Worm (Caenorhabditis elegans) whole organism, early embryonic: ENCODE data around the gene oac-41.

Source experiments
- B0310.2 ChIP-seq: sonication (generic microtip); optimal IDR thresholded peaks from 2 replicates; lab custom pipeline; 2016; ENCODE audit warnings: mild to moderate bottlenecking, missing genetic modification characterization, missing compliant biosample characterization
- F13C5.2 ChIP-seq: sonication (generic microtip); optimal IDR thresholded peaks from 2 replicates; lab custom pipeline; 2017; ENCODE audit warnings: mild to moderate bottlenecking, missing genetic modification characterization, inconsistent platforms, missing compliant biosample characterization
- aly-1 ChIP-seq: sonication (generic microtip); optimal IDR thresholded peaks from 2 replicates; lab custom pipeline; 2016; ENCODE audit warnings: missing genetic modification characterization, missing compliant biosample characterization
- ama-1 ChIP-seq: fragments of 150-350 bp; optimal IDR thresholded peaks from 2 replicates; lab custom pipeline; 2014
- ceh-13 ChIP-seq: fragments of 200-800 bp; sonication (Bioruptor generic); optimal IDR thresholded peaks from 2 replicates; lab custom pipeline; 2018; ENCODE audit warnings: mild to moderate bottlenecking, missing genetic modification characterization, missing compliant biosample characterization
- ceh-36 ChIP-seq: sonication (generic microtip); optimal IDR thresholded peaks from 2 replicates; lab custom pipeline; 2016; ENCODE audit warnings: missing genetic modification characterization, inconsistent platforms, missing compliant biosample characterization
- ets-7 ChIP-seq: sonication (generic microtip); optimal IDR thresholded peaks from 2 replicates; lab custom pipeline; 2016; ENCODE audit warnings: missing genotype, missing genetic modification characterization, missing compliant biosample characterization
- flt-1 ChIP-seq: fragments of 200-800 bp; sonication (Bioruptor generic); IDR thresholded peaks from 2 replicates; pipeline ENCODE4 v1.3.6; 2022; ENCODE audit warnings: missing genetic modification characterization, missing compliant biosample characterization
- hmbx-1 ChIP-seq: sonication (generic microtip); optimal IDR thresholded peaks from 2 replicates; lab custom pipeline; 2016; ENCODE audit warnings: mild to moderate bottlenecking, missing genetic modification characterization, missing compliant biosample characterization
- hmg-4 ChIP-seq: fragments of 200-800 bp; sonication (Bioruptor generic); optimal IDR thresholded peaks from 2 replicates; lab custom pipeline; 2018; ENCODE audit warnings: mild to moderate bottlenecking, missing genetic modification characterization, missing compliant biosample characterization
- hnd-1 ChIP-seq: sonication (generic microtip); optimal IDR thresholded peaks from 2 replicates; lab custom pipeline; 2016; ENCODE audit warnings: missing genetic modification characterization, missing compliant biosample characterization
- pes-1 ChIP-seq: fragments of 200-800 bp; sonication (Bioruptor generic); IDR thresholded peaks from 2 replicates; pipeline ENCODE4 v1.3.6; 2022; ENCODE audit warnings: missing genetic modification reagents, missing genetic modification characterization, missing compliant biosample characterization
- scrt-1 ChIP-seq: fragments of 200-800 bp; sonication (Bioruptor generic); IDR thresholded peaks from 2 replicates; pipeline ENCODE4 v1.3.6; 2022; ENCODE audit warnings: missing genetic modification characterization, missing compliant biosample characterization
- sea-1 ChIP-seq: fragments of 200-800 bp; sonication (Bioruptor generic); conservative IDR thresholded peaks from 2 replicates; pipeline ENCODE4 v1.3.6; 2022; ENCODE audit warnings: missing genetic modification characterization, missing compliant biosample characterization
- tbx-11 ChIP-seq: fragments of 200-800 bp; sonication (Bioruptor generic); IDR thresholded peaks from 2 replicates; pipeline ENCODE4 v1.3.6; 2022; ENCODE audit warnings: missing genetic modification characterization, missing compliant biosample characterization
- tbx-37 ChIP-seq: fragments of 200-800 bp; sonication (Bioruptor generic); conservative IDR thresholded peaks from 2 replicates; pipeline ENCODE4 v1.3.6; 2022; ENCODE audit warnings: missing genetic modification reagents, missing genetic modification characterization, missing compliant biosample characterization
- tra-4 ChIP-seq: sonication (generic microtip); optimal IDR thresholded peaks from 2 replicates; lab custom pipeline; 2017; ENCODE audit warnings: missing genetic modification characterization, missing compliant biosample characterization

Gene oac-41

DNA sequence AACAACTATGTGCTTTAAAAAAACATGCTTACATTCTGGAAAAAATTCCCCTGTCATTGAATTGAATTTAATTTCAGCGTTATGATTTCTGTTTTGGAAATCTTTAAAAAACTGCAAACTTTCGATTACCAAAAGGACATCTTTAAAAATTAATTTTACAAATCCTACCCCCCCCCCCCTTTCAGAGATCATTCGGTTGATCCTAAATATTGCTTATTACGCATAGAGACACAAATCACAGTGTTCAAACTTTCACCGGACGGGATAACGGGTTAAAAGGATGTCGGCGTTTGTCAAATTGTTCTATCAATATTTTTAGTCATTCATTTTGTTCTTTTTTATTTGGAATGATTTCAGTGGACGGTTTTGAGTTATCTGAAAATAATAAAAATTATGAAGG is 11.3 kb upstream of the oac-41 start, which contains the start of gene C25E10.4:
C25E10.4 (plus strand) TSS at position 301 of the 400 bp plus-strand sequence.
- TF ChIP-seq hnd-1: no peak
- no peak for TF ChIP-seq hmg-4 (GFP tag; lab: Kevin White, UChicago)
- TF ChIP-seq ets-7 (tag; lab: Kevin White, UChicago): no peak
- no peak for TF ChIP-seq ceh-36 (tag; lab: Kevin White, UChicago)
- TF ChIP-seq hmbx-1 (tag; lab: Kevin White, UChicago): no peak
- TF ChIP-seq tra-4 (tag; lab: Kevin White, UChicago): no peak
- no peak for TF ChIP-seq pes-1 (GFP tag; lab: Robert Waterston, UW)
- TF ChIP-seq F13C5.2 (tag; lab: Kevin White, UChicago): no peak
- no peak for TF ChIP-seq ceh-13 (GFP tag; lab: Kevin White, UChicago)
- no peak for TF ChIP-seq tbx-11 (GFP tag; lab: Robert Waterston, UW)
- TF ChIP-seq flt-1 (GFP tag; lab: Robert Waterston, UW): no peak
- TF ChIP-seq scrt-1 (GFP tag; lab: Robert Waterston, UW): no peak
- no peak for TF ChIP-seq B0310.2
- TF ChIP-seq tbx-37: no peak
- no peak for TF ChIP-seq ama-1 (lab: Kevin White, UChicago)
- no peak for TF ChIP-seq sea-1 (GFP tag; lab: Robert Waterston, UW)
- no peak for TF ChIP-seq aly-1 (tag; lab: Kevin White, UChicago)

DNA sequence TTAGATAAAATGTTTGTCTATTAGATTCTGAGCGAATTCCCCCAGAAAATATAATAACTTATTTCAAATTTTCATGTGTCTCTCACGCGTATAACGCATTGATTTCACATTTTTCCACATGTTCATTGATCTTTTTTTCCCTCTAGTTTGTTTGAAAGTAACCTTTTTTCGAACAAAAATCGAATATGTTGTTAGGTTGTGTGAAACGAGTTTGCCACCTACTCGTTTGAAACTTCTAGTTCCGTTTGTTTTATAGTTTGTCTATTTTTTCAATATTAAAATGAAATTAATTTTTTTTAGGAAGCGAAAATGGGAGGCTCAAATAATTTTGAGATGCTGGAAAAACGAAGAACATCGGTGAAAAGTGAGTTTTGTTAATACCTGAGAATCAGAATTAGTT is 8.3 kb upstream of the oac-41 start, which contains the start of gene C25E10.5:
C25E10.5 (plus strand) TSS at position 301 of the 400 bp plus-strand sequence.
- TF ChIP-seq ceh-13 (GFP tag; lab: Kevin White, UChicago): no peak
- TF ChIP-seq F13C5.2 (tag; lab: Kevin White, UChicago): no peak
- no peak for TF ChIP-seq B0310.2
- no peak for TF ChIP-seq tra-4 (tag; lab: Kevin White, UChicago)
- TF ChIP-seq hmg-4 (GFP tag; lab: Kevin White, UChicago): no peak
- TF ChIP-seq aly-1 (tag; lab: Kevin White, UChicago): no peak
- TF ChIP-seq flt-1 (GFP tag; lab: Robert Waterston, UW): no peak
- TF ChIP-seq ama-1 (lab: Kevin White, UChicago): no peak
- TF ChIP-seq pes-1 (GFP tag; lab: Robert Waterston, UW): no peak
- TF ChIP-seq ceh-36 (tag; lab: Kevin White, UChicago): no peak
- no peak for TF ChIP-seq tbx-11 (GFP tag; lab: Robert Waterston, UW)
- TF ChIP-seq hnd-1: no peak
- TF ChIP-seq scrt-1 (GFP tag; lab: Robert Waterston, UW): no peak
- TF ChIP-seq ets-7 (tag; lab: Kevin White, UChicago): no peak
- TF ChIP-seq tbx-37: no peak
- TF ChIP-seq sea-1 (GFP tag; lab: Robert Waterston, UW): no peak

DNA sequence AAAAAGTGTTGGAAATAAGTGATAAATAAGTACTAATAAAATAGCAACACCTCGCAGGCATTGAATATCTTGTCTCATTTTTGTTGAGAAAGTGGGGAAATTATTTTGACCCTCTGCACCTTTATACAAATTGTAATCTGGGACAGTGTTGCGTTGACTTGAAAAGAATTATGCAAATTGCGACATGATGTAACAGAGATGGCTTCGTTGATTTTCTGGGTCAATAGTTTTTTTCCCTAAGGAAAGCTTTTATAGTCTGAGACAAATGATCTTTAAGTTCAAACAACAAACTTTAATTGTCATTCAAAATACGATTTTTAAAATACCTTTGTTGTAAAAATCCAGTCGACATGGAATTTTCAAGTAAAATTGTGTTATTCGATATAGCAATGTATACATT is 2.7 kb upstream of the oac-41 start, which contains the start of gene bus-1:
bus-1 (minus strand) TSS at position 101 of the 400 bp plus-strand sequence.
- TF ChIP-seq tbx-11 (GFP tag; lab: Robert Waterston, UW): no peak
- no peak for TF ChIP-seq ama-1 (lab: Kevin White, UChicago)
- no peak for TF ChIP-seq aly-1 (tag; lab: Kevin White, UChicago)
- no peak for TF ChIP-seq tra-4 (tag; lab: Kevin White, UChicago)
- TF ChIP-seq hmg-4 (GFP tag; lab: Kevin White, UChicago): no peak
- no peak for TF ChIP-seq F13C5.2 (tag; lab: Kevin White, UChicago)
- no peak for TF ChIP-seq ets-7 (tag; lab: Kevin White, UChicago)
- no peak for TF ChIP-seq tbx-37
- no peak for TF ChIP-seq scrt-1 (GFP tag; lab: Robert Waterston, UW)
- no peak for TF ChIP-seq ceh-13 (GFP tag; lab: Kevin White, UChicago)
- TF ChIP-seq flt-1 (GFP tag; lab: Robert Waterston, UW): no peak
- TF ChIP-seq hmbx-1 (tag; lab: Kevin White, UChicago): no peak

DNA sequence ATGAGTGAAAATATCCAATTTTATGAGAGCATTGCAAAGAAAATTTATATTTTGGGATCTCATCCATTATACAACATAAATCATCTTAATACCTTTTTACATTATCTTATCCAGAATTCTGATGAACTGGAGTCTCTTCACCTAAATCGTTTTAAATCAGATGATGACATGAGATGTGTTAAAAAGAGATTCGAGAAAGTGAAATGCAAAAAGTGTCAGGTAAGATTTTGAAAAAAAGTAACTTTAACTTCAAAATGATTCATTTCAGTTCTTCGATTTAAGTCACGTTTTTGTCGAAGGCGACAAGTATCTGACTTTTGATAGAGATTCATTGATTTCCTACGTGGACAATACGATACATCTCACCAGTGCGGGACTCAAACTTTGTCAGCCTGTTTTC is 3.1 kb downstream of the oac-41 start:
- TF ChIP-seq ceh-13 (GFP tag; lab: Kevin White, UChicago) (no peak), ets-7 (tag; lab: Kevin White, UChicago) (no peak), ceh-36 (tag; lab: Kevin White, UChicago) (no peak), tbx-11 (GFP tag; lab: Robert Waterston, UW) (no peak), hmg-4 (GFP tag; lab: Kevin White, UChicago) (no peak), aly-1 (tag; lab: Kevin White, UChicago) (no peak)

DNA sequence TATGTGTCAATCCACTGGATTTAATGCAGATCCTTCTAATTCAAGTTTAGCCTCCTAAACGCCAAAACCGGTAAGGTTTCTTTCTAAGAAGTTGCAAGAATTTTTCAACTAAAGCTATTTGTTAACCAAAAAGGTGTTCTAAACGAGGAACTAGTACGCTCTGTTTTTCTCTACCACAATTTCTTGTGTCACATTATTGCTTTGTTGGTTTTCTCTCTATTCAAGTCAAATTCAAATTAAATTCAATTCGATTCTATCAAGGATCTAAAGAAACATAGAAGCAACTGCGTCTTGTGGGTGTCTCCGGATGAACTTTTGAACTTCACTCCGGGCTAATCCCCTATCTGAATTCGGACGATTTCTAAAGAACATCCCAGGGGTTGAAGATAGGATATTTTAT is 5.5 kb downstream of the oac-41 start, which contains the start of gene oac-40:
oac-40 (plus strand) TSS at position 301 of the 400 bp plus-strand sequence.
- TF ChIP-seq aly-1 (tag; lab: Kevin White, UChicago) (no peak), flt-1 (GFP tag; lab: Robert Waterston, UW) (no peak), ama-1 (lab: Kevin White, UChicago) (no peak), ceh-13 (GFP tag; lab: Kevin White, UChicago) (no peak), hmg-4 (GFP tag; lab: Kevin White, UChicago) (no peak), hnd-1 (no peak), pes-1 (GFP tag; lab: Robert Waterston, UW) (no peak), ceh-36 (tag; lab: Kevin White, UChicago) (no peak), B0310.2 (no peak), sea-1 (GFP tag; lab: Robert Waterston, UW) (no peak), scrt-1 (GFP tag; lab: Robert Waterston, UW) (no peak), tbx-11 (GFP tag; lab: Robert Waterston, UW) (no peak), hmbx-1 (tag; lab: Kevin White, UChicago) (no peak), tra-4 (tag; lab: Kevin White, UChicago) (no peak)

DNA sequence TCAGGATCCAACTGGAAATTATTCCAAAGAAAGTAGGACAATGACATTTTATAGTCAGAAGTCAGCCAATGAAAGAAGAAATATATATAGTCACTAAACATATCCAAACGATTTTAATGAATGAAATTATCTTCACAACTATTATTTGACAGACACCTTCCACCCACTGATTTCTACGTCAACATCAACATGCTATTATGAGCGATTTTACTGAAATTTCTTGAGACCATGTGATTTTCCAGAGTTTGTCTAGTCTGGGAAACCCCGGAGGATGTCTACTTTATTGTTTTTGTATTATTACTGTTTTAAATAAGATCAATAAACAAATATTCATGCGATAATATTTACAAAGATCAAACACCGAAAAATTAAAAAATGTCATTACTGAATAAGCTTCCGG is 6.4 kb downstream of the oac-41 start, which contains the start of gene srt-18:
srt-18 (minus strand) TSS at position 101 of the 400 bp plus-strand sequence.
- TF ChIP-seq ets-7 (tag; lab: Kevin White, UChicago) (no peak), ceh-36 (tag; lab: Kevin White, UChicago) (no peak), ama-1 (lab: Kevin White, UChicago) (no peak), ceh-13 (GFP tag; lab: Kevin White, UChicago) (no peak), hmbx-1 (tag; lab: Kevin White, UChicago) (no peak), hnd-1 (no peak), hmg-4 (GFP tag; lab: Kevin White, UChicago) (no peak), aly-1 (tag; lab: Kevin White, UChicago) (no peak), tbx-37 (no peak), B0310.2 (no peak), sea-1 (GFP tag; lab: Robert Waterston, UW) (no peak), flt-1 (GFP tag; lab: Robert Waterston, UW) (no peak)
